Fruit fly (Drosophila melanogaster): ENCODE data around the gene CG18662.

The CG18662 gene

DNA sequence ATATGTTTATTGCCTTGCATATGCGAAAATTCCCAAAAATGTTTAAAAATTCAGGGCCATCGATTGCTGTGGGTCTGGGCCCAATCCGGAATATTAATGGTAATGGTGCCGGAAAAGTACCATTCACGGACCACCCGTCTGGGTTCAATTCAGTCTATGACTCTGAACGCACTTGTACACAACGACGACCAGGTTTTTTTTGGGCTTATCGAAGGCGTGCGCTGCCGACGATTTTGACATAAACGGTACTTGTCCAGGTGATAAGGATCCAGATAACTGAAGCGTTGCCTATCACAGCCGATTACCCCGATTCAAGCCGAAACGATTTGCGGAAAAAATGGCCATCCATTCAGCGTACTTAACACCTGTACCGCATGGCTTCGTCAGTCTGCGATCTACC lies 11.1 kb downstream of the CG18662 start, which contains the start of gene CG9555:
Gene CG9555 (plus strand): TSS at position 153 of the 400 bp plus-strand sequence.
- no peak for TF ChIP-seq noc (tag; optimal IDR thresholded peaks at IDR 0.05)

DNA sequence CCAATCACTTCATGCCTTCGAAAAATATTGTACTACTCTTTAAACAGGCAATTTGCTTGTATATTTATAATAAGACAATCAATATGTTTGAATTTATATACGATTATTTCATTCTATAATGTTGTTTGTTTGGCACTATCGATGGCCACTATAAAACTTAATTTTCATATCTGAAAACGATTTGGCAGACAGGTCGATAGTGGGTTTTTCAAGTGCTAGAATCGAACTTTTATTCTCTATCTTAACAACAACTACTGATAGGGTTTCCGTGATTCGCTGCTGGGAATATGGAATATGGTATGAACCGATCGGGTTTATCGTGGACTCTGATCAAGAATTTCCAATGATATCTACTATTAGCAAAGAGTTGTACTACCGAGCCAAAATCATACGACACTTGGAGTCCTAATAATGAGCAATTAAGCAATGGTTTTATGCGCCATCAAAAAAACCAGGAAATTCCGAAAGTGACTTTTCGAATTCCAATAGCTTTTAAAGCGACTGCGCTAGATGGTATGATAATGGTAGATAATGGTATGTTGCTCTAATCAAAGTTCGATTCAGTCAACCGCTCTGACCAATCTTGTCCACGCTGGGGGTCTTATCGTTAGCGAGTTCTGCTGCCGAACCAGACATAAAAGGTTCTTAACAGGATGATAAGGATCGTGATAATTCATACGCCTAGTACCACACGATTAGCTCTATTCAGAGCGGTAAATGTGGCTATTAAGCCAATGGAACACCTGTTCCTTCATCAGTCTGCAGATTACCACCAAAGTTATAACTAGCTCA lies 13.4 kb downstream of the CG18662 start, which contains the start of gene CG17906:
Gene CG17906 (plus strand): TSS at position 742 of the 792 bp plus-strand sequence.
- TF ChIP-seq noc (tag; optimal IDR thresholded peaks at IDR 0.05) = peak; percentile 82

DNA sequence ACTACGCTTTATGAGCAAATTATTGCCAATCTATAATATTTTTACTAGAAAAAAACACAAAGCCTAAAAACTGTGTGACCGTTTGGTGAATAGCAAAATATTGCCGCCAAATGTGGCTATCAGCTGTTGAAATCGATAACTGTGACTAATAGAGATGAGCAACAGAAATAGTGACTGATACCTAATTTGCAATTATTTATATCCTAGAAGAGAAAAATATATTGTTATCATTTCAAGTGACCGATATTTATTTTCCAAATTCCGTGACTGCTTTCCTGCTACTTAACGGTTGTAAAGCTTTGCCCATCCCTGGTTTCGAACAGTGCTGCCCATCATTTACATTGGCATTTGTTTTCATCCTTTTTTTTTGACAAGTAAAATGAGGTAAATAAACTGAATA lies 16.8 kb downstream of the CG18662 start, which contains the start of the genes alien and CG18661:
Gene alien (minus strand): TSS at position 95 of the 400 bp plus-strand sequence.
Gene CG18661 (plus strand): TSS at position 321 of the 400 bp plus-strand sequence.
- TF ChIP-seq noc (tag; optimal IDR thresholded peaks at IDR 0.05) = peak; percentile 0

DNA sequence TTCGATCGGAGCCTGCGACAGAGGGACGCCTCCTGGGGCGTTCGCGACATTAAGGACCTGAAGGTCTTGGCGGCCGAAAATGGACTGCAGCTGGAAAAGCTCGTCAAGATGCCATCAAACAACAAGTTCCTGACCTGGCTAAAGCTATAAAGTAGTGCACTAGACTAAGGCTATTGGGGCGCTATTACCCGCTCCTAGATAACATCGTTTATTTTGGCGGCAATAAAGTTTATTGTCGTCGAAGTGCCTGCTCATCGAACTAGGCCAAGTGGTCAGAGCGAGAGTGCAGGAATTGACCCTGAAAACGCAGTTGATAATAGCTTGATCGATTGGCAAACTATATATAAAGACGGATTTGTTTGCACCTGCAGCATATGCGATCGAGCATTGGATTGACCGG lies 17.8 kb downstream of the CG18662 start, which contains the start of gene Try29F:
Gene Try29F (plus strand): TSS at position 301 of the 400 bp plus-strand sequence.
- TF ChIP-seq noc (tag; optimal IDR thresholded peaks at IDR 0.05) = no peak

- no peak for TF ChIP-seq noc (tag; optimal IDR thresholded peaks at IDR 0.05)
Measured at dm6 chr2L:9010267-9010666, 29.8 kb downstream of the CG18662 start, which contains the start of gene CG9568. Gene CG9568 (plus strand): TSS chr2L:9010583.

- TF ChIP-seq noc (tag; optimal IDR thresholded peaks at IDR 0.05) = peak; percentile 59
Measured at dm6 chr2L:9011543-9012238, 31.2 kb downstream of the CG18662 start, which contains the start of gene CG13102. Gene CG13102 (plus strand): TSS chr2L:9012188.

DNA sequence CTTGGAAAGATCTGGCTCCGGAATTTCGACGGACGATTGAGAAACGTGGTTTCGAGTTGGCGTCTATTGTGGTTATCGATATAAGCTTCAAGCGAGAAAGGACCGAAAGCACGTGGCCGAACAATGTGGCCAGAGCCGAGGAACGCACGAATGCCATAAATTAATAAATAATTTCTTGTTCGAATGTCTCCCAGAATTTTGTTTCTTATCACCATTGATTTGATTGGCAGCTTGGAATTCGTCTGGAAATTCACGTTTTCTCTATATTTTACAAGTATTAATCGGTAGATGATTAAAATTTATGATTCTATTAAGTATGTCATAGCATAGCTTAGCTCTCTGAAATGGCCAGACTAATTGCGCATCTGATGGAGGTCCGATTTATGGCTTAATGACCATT lies 33.5 kb downstream of the CG18662 start, which contains the start of gene Rcd-1r:
Gene Rcd-1r (minus strand): TSS at position 101 of the 400 bp plus-strand sequence.
- no peak for TF ChIP-seq noc (tag; optimal IDR thresholded peaks at IDR 0.05)

dm6 chr2L:9019438-9019837 lies 39.0 kb downstream of the CG18662 start:
- TF ChIP-seq noc (tag; optimal IDR thresholded peaks at IDR 0.05) = no peak

- no peak for TF ChIP-seq noc (tag; optimal IDR thresholded peaks at IDR 0.05)
Measured at dm6 chr2L:9026157-9026556, 45.7 kb downstream of the CG18662 start.

All from whole organism, larva.